Fruit fly (Drosophila melanogaster) whole organism, embryonic: Measurements from ENCODE around the gene CG1785.

ENCODE experiments used
- Awh ChIP-seq: fragments of 200-800 bp; sonication (Bioruptor generic); IDR thresholded peaks from 2 replicates; pipeline ENCODE4, ENCODE4 v1.3.6; 2022; ENCODE audit warnings: missing biosample characterization, missing genetic modification characterization
- B-H1 ChIP-seq: fragments of 200-800 bp; sonication (Bioruptor generic); IDR thresholded peaks from 3 replicates; pipeline ENCODE4 v1.3.6; 2022; ENCODE audit warnings: missing biosample characterization, missing genetic modification characterization
- BtbVII ChIP-seq: fragments of 200-800 bp; sonication (Bioruptor generic); optimal IDR thresholded peaks from 3 replicates; lab custom pipeline; 2017; ENCODE audit warnings: missing biosample characterization, mild to moderate bottlenecking, missing genetic modification characterization
- CG10267 ChIP-seq: fragments of 200-800 bp; sonication (Bioruptor generic); optimal IDR thresholded peaks from 2 replicates; lab custom pipeline; 2018; ENCODE audit warnings: missing biosample characterization, mild to moderate bottlenecking, missing genetic modification characterization, moderate library complexity
- CG10979 ChIP-seq: fragments of 200-800 bp; sonication (Bioruptor generic); optimal IDR thresholded peaks from 2 replicates; lab custom pipeline; 2018; ENCODE audit warnings: missing biosample characterization, mild to moderate bottlenecking, missing genetic modification characterization, moderate library complexity
- CG11093 ChIP-seq: fragments of 200-800 bp; sonication (Bioruptor generic); IDR thresholded peaks from 3 replicates; pipeline ENCODE4 v1.3.6; 2022; ENCODE audit warnings: missing biosample characterization, missing genetic modification characterization
- CG11723 ChIP-seq: fragments of 200-800 bp; sonication (Bioruptor generic); optimal IDR thresholded peaks from 2 replicates; lab custom pipeline; 2017; ENCODE audit warnings: missing biosample characterization, mild to moderate bottlenecking, missing genetic modification characterization
- CG12155 ChIP-seq: fragments of 200-800 bp; sonication (Bioruptor generic); optimal IDR thresholded peaks from 3 replicates; lab custom pipeline; 2016; ENCODE audit warnings: missing biosample characterization, missing genetic modification characterization
- CG1233 ChIP-seq: fragments of 200-800 bp; sonication (Bioruptor generic); optimal IDR thresholded peaks from 4 replicates; lab custom pipeline; 2018; ENCODE audit warnings: missing biosample characterization, mild to moderate bottlenecking, missing genetic modification characterization
- CG12391 ChIP-seq: fragments of 200-800 bp; sonication (Bioruptor generic); optimal IDR thresholded peaks from 3 replicates; lab custom pipeline; 2018; ENCODE audit warnings: missing biosample characterization, mild to moderate bottlenecking, missing genetic modification characterization, moderate library complexity
- CG12659 ChIP-seq: fragments of 200-800 bp; sonication (Bioruptor generic); optimal IDR thresholded peaks from 3 replicates; lab custom pipeline; 2017; ENCODE audit warnings: mild to moderate bottlenecking, missing biosample characterization, missing genetic modification reagents, missing genetic modification characterization
- CG12769 ChIP-seq: fragments of 200-800 bp; sonication (Bioruptor generic); optimal IDR thresholded peaks from 2 replicates; lab custom pipeline; 2019; ENCODE audit warnings: missing biosample characterization, mild to moderate bottlenecking, missing genetic modification characterization, moderate library complexity
- CG13296 ChIP-seq: fragments of 200-800 bp; sonication (Bioruptor generic); optimal IDR thresholded peaks from 3 replicates; lab custom pipeline; 2018; ENCODE audit warnings: missing biosample characterization, mild to moderate bottlenecking, missing genetic modification characterization
- CG13424 ChIP-seq: fragments of 200-800 bp; sonication (Bioruptor generic); optimal IDR thresholded peaks from 2 replicates; lab custom pipeline; 2019; ENCODE audit warnings: missing biosample characterization, mild to moderate bottlenecking, missing genetic modification characterization, moderate library complexity
- CG13624 ChIP-seq: fragments of 200-800 bp; sonication (Bioruptor generic); optimal IDR thresholded peaks from 2 replicates; lab custom pipeline; 2016; ENCODE audit warnings: missing biosample characterization, missing genetic modification characterization
- CG14965 ChIP-seq: fragments of 200-800 bp; sonication (Bioruptor generic); optimal IDR thresholded peaks from 2 replicates; lab custom pipeline; 2016; ENCODE audit warnings: missing biosample characterization, missing genetic modification characterization, borderline replicate concordance
- CG15601 ChIP-seq: fragments of 200-800 bp; sonication (Bioruptor generic); optimal IDR thresholded peaks from 3 replicates; lab custom pipeline; 2019; ENCODE audit warnings: missing biosample characterization, mild to moderate bottlenecking, missing genetic modification characterization, moderate library complexity
- CG1603 ChIP-seq: fragments of 200-800 bp; sonication (Bioruptor generic); optimal IDR thresholded peaks from 2 replicates; lab custom pipeline; 2019; ENCODE audit warnings: missing biosample characterization, mild to moderate bottlenecking, missing genetic modification characterization, moderate library complexity
- CG31224 ChIP-seq: fragments of 200-800 bp; sonication (Bioruptor generic); IDR thresholded peaks from 2 replicates; pipeline ENCODE4 v1.3.6; 2022; ENCODE audit warnings: missing biosample characterization, missing genetic modification characterization
- CG3163 ChIP-seq: fragments of 200-800 bp; sonication (Bioruptor generic); optimal IDR thresholded peaks from 3 replicates; lab custom pipeline; 2016; ENCODE audit warnings: missing biosample characterization, missing genetic modification characterization
- CG3995 ChIP-seq: fragments of 200-800 bp; sonication (Bioruptor generic); optimal IDR thresholded peaks from 3 replicates; lab custom pipeline; 2016; ENCODE audit warnings: missing biosample characterization, missing genetic modification characterization
- CG6175 ChIP-seq: fragments of 200-800 bp; sonication (Bioruptor generic); IDR thresholded peaks from 3 replicates; pipeline ENCODE4 v1.3.6; 2022; ENCODE audit warnings: missing biosample characterization, missing genetic modification characterization
- CG6654 ChIP-seq: fragments of 200-800 bp; sonication (Bioruptor generic); optimal IDR thresholded peaks from 2 replicates; lab custom pipeline; 2017; ENCODE audit warnings: missing biosample characterization, mild to moderate bottlenecking, missing genetic modification characterization
- CG7556 ChIP-seq: fragments of 200-800 bp; sonication (Bioruptor generic); optimal IDR thresholded peaks from 2 replicates; lab custom pipeline; 2017; ENCODE audit warnings: missing biosample characterization, mild to moderate bottlenecking, missing genetic modification characterization
- CG7987 ChIP-seq: fragments of 200-800 bp; sonication (Bioruptor generic); optimal IDR thresholded peaks from 2 replicates; lab custom pipeline; 2018; ENCODE audit warnings: missing biosample characterization, mild to moderate bottlenecking, missing genetic modification characterization, moderate library complexity
- CG8089 ChIP-seq: fragments of 200-800 bp; sonication (Bioruptor generic); optimal IDR thresholded peaks from 3 replicates; lab custom pipeline; 2016; ENCODE audit warnings: missing biosample characterization, missing genetic modification characterization
- CG9437 ChIP-seq: fragments of 200-800 bp; sonication (Bioruptor generic); optimal IDR thresholded peaks from 2 replicates; lab custom pipeline; 2018; ENCODE audit warnings: missing biosample characterization, mild to moderate bottlenecking, missing genetic modification characterization
- CG9797 ChIP-seq: fragments of 200-800 bp; sonication (Bioruptor generic); optimal IDR thresholded peaks from 3 replicates; lab custom pipeline; 2018; ENCODE audit warnings: missing biosample characterization, mild to moderate bottlenecking, missing genetic modification characterization
- CkIIα-i1 ChIP-seq: fragments of 200-800 bp; sonication (Bioruptor generic); IDR thresholded peaks from 2 replicates; pipeline ENCODE4 v1.3.6; 2022; ENCODE audit warnings: missing biosample characterization, missing genetic modification characterization
- D19A ChIP-seq: fragments of 200-800 bp; optimal IDR thresholded peaks from 3 replicates; lab custom pipeline; 2019; ENCODE audit warnings: missing biosample characterization, mild to moderate bottlenecking, missing genetic modification characterization, moderate library complexity
- Ets65A ChIP-seq: fragments of 200-800 bp; sonication (Bioruptor generic); peaks from one replicate; lab custom pipeline; 2016; ENCODE audit warnings: missing biosample characterization, missing genetic modification characterization
- Fer3 ChIP-seq: fragments of 200-800 bp; sonication (Bioruptor generic); optimal IDR thresholded peaks from 2 replicates; lab custom pipeline; 2018; ENCODE audit warnings: missing biosample characterization, mild to moderate bottlenecking, missing genetic modification characterization, moderate library complexity
- HHEX ChIP-seq: fragments of 200-800 bp; sonication (Bioruptor generic); optimal IDR thresholded peaks from 3 replicates; lab custom pipeline; 2017; ENCODE audit warnings: missing biosample characterization, mild to moderate bottlenecking, missing genetic modification characterization, missing genetic modification reagents
- Hr51 ChIP-seq, 2 experiments: fragments of 200-800 bp; sonication (Bioruptor generic); optimal IDR thresholded peaks; 2 replicates in 1 of 2; 3 replicates in 1 of 2; lab custom pipeline; 2016 to 2018; ENCODE audit warnings: missing biosample characterization in 2 of 2, missing genetic modification characterization in 2 of 2, mild to moderate bottlenecking in 1 of 2, moderate library complexity in 1 of 2
- NC2α ChIP-seq: fragments of 200-800 bp; sonication (Bioruptor generic); optimal IDR thresholded peaks from 2 replicates; lab custom pipeline; 2016; ENCODE audit warnings: missing biosample characterization, missing genetic modification characterization
- Scr ChIP-seq: fragments of 200-800 bp; sonication (Bioruptor generic); IDR thresholded peaks from 2 replicates; pipeline ENCODE4 v1.3.6; 2022; ENCODE audit warnings: missing biosample characterization, missing genetic modification characterization; ENCODE audit not compliant: partially characterized antibody
- TFAM ChIP-seq: fragments of 200-800 bp; sonication (Bioruptor generic); optimal IDR thresholded peaks from 2 replicates; lab custom pipeline; 2017; ENCODE audit warnings: missing biosample characterization, missing genetic modification characterization, inconsistent platforms
- bbx ChIP-seq: fragments of 200-800 bp; sonication (Bioruptor generic); IDR thresholded peaks from 2 replicates; pipeline ENCODE4 v1.3.6; 2022; ENCODE audit warnings: missing biosample characterization, missing genetic modification characterization; ENCODE audit not compliant: partially characterized antibody
- ham ChIP-seq: fragments of 200-800 bp; sonication (Bioruptor generic); IDR thresholded peaks from 2 replicates; pipeline ENCODE4 v1.3.6; 2022; ENCODE audit warnings: missing biosample characterization, missing genetic modification characterization
- hbn ChIP-seq: fragments of 200-800 bp; sonication (Bioruptor generic); IDR thresholded peaks from 2 replicates; pipeline ENCODE4 v1.3.6; 2022; ENCODE audit warnings: missing biosample characterization, missing genetic modification characterization; ENCODE audit not compliant: partially characterized antibody
- jigr1 ChIP-seq: fragments of 200-800 bp; sonication (Bioruptor generic); IDR thresholded peaks from 3 replicates; pipeline ENCODE4 v1.3.6; 2022; ENCODE audit warnings: missing biosample characterization, missing genetic modification characterization
- jumu ChIP-seq: fragments of 200-800 bp; sonication (Bioruptor generic); optimal IDR thresholded peaks from 3 replicates; lab custom pipeline; 2016; ENCODE audit warnings: missing biosample characterization, missing genetic modification characterization
- nmo ChIP-seq: fragments of 200-800 bp; sonication (Bioruptor generic); optimal IDR thresholded peaks from 2 replicates; lab custom pipeline; 2018; ENCODE audit warnings: missing biosample characterization, mild to moderate bottlenecking, missing genetic modification characterization, moderate library complexity
- pb ChIP-seq: fragments of 200-800 bp; sonication (Bioruptor generic); optimal IDR thresholded peaks from 3 replicates; lab custom pipeline; 2016; ENCODE audit warnings: missing biosample characterization, missing genetic modification characterization
- ranshi ChIP-seq: fragments of 200-800 bp; sonication (Bioruptor generic); IDR thresholded peaks from 2 replicates; pipeline ENCODE4 v1.3.6; 2022; ENCODE audit warnings: missing biosample characterization, missing genetic modification characterization
- shn ChIP-seq: fragments of 200-800 bp; sonication (Bioruptor generic); optimal IDR thresholded peaks from 3 replicates; lab custom pipeline; 2016; ENCODE audit warnings: missing biosample characterization, missing genetic modification characterization
- sim ChIP-seq: fragments of 200-800 bp; sonication (Bioruptor generic); IDR thresholded peaks from 2 replicates; pipeline ENCODE4 v1.3.6; 2022; ENCODE audit warnings: missing biosample characterization, missing genetic modification characterization
- so ChIP-seq: fragments of 200-800 bp; sonication (Bioruptor generic); IDR thresholded peaks from 3 replicates; pipeline ENCODE4 v1.3.6; 2022; ENCODE audit warnings: missing biosample characterization, missing genetic modification characterization
- tap ChIP-seq: fragments of 200-800 bp; optimal IDR thresholded peaks from 3 replicates; lab custom pipeline; 2019; ENCODE audit warnings: missing biosample characterization, mild to moderate bottlenecking, missing genetic modification characterization, moderate library complexity
- trem ChIP-seq: fragments of 200-800 bp; optimal IDR thresholded peaks from 3 replicates; lab custom pipeline; 2019; ENCODE audit warnings: missing biosample characterization, mild to moderate bottlenecking, missing genetic modification characterization, moderate library complexity
- tx ChIP-seq: fragments of 200-800 bp; sonication (Bioruptor generic); optimal IDR thresholded peaks from 2 replicates; lab custom pipeline; 2016; ENCODE audit warnings: missing biosample characterization, missing genetic modification characterization

CG1785 gene

DNA sequence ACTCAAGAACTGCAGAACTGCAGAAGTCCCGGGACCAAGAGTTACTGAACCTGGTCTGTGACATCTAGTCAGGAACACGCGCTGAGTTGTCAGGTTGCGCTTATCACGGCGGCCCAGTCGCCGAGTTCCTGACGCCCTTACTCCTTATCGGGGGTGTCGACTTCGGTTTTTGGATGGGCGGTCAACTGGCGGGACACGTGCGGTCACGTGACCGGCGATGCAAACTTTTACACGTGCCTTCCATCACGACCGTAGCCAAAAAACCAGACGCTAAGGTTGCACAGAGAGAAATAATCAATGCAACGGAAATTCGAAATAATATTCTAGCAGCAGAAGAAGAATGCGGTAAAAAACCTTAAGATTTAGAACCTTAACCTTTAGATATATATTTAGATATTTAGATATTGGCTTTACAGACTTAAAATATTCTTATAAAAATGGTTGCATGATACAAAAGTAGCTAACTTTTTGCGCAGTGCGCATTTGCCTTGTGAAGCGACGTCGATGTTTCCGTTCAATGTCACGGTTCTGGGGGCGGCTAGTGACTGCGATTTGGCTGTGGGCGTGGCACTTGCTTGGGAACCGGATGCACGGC, 8.8 kb downstream of the CG1785 start (continued):
- TF ChIP-seq CG7987 (no peak), HHEX (GFP tag; lab: Kevin White, UChicago) (no peak), shn (no peak), Scr (GFP tag; lab: Robert Waterston, UW) (no peak), CG9437 (GFP tag; lab: Kevin White, UChicago) (no peak), CG1233 (no peak), CG13624 (no peak), pb (no peak), Fer3 (tag; lab: Kevin White, UChicago) (no peak), CG11723 (GFP tag; lab: Kevin White, UChicago) (no peak), D19A (tag; lab: Kevin White, UChicago) (peak; percentile 26), Awh (GFP tag; lab: Robert Waterston, UW) (no peak), tap (tag; lab: Kevin White, UChicago) (no peak), CG14965 (GFP tag; lab: Kevin White, UChicago) (no peak), ranshi (GFP tag; lab: Robert Waterston, UW) (no peak), TFAM (GFP tag; lab: Kevin White, UChicago) (no peak), CG12155 (GFP tag; lab: Kevin White, UChicago) (no peak), trem (peak; percentile 20), CG8089 (no peak), jigr1 (no peak), CG3995 (GFP tag; lab: Kevin White, UChicago) (no peak), CG7556 (GFP tag; lab: Kevin White, UChicago) (peak; percentile 21), B-H1 (GFP tag; lab: Robert Waterston, UW) (no peak), CG13296 (GFP tag; lab: Kevin White, UChicago) (no peak), CG12659 (GFP tag; lab: Kevin White, UChicago) (no peak), CG15601 (tag; lab: Kevin White, UChicago) (peak; percentile 14), so (GFP tag; lab: Robert Waterston, UW) (no peak), CG13424 (peak; percentile 5), sim (GFP tag; lab: Robert Waterston, UW) (no peak), jumu (GFP tag; lab: Kevin White, UChicago) (no peak), Hr51 (GFP tag; optimal IDR thresholded peaks at IDR 0.05; lab: Kevin White, UChicago) (peak in 1 of 2 experiments; percentile 22), CG6654 (GFP tag; lab: Kevin White, UChicago) (no peak), bbx (GFP tag; lab: Robert Waterston, UW) (no peak), CG6175 (GFP tag; lab: Robert Waterston, UW) (no peak), CG10979 (peak; percentile 45), CG9797 (GFP tag; lab: Kevin White, UChicago) (no peak), CG3163 (GFP tag; lab: Kevin White, UChicago) (no peak), ham (GFP tag; lab: Robert Waterston, UW) (no peak), tx (GFP tag; lab: Kevin White, UChicago) (no peak), CG31224 (GFP tag; lab: Robert Waterston, UW) (no peak), CG12391 (tag; lab: Kevin White, UChicago) (peak; percentile 27), CG1603 (tag; lab: Kevin White, UChicago) (peak; percentile 3), CkIIα-i1 (GFP tag; lab: Robert Waterston, UW) (no peak), nmo (peak; percentile 25), CG12769 (tag; lab: Kevin White, UChicago) (no peak), hbn (no peak), Ets65A (GFP tag; lab: Kevin White, UChicago) (peak; percentile 57), CG10267 (tag; lab: Kevin White, UChicago) (peak; percentile 19), BtbVII (GFP tag; lab: Kevin White, UChicago) (no peak), CG11093 (GFP tag; lab: Robert Waterston, UW) (no peak), NC2α (GFP tag; lab: Kevin White, UChicago) (no peak)
